Worm (Caenorhabditis elegans): ENCODE data around the gene R04F11.2.

ce11 chrV:12300780-12301460 lies 17.3 kb upstream of the R04F11.2 start:
- TF ChIP-seq B0310.2 (tag; optimal IDR thresholded peaks at IDR 0.05): no peak
- no peak for TF ChIP-seq flt-1 (GFP tag; IDR thresholded peaks at IDR 0.05)
- no peak for TF ChIP-seq sea-1 (GFP tag; conservative IDR thresholded peaks at IDR 0.05)
- no peak for TF ChIP-seq aly-1 (tag; optimal IDR thresholded peaks at IDR 0.05)
- TF ChIP-seq tbx-11 (GFP tag; IDR thresholded peaks at IDR 0.05): no peak
- no peak for TF ChIP-seq ets-7 (tag; optimal IDR thresholded peaks at IDR 0.05)
- no peak for TF ChIP-seq pes-1 (GFP tag; IDR thresholded peaks at IDR 0.05)
- no peak for TF ChIP-seq scrt-1 (GFP tag; IDR thresholded peaks at IDR 0.05)

Data from whole organism, early embryonic.